Fruit fly (Drosophila melanogaster) Kc167 (cell line): ENCODE data around the gene Tgs1.

Experiments
- Sin3A ChIP-seq: fragments of >200 bp; optimal IDR thresholded peaks from 2 replicates; lab custom pipeline; 2018; ENCODE audit warnings: missing external identifiers
- h ChIP-seq: fragments of >200 bp; optimal IDR thresholded peaks from 3 replicates; lab custom pipeline; 2018; ENCODE audit warnings: missing external identifiers
- psq ChIP-seq: fragments of >200 bp; optimal IDR thresholded peaks from 2 replicates; lab custom pipeline; 2017; ENCODE audit warnings: missing external identifiers

dm6 chr3R:18223434-18223833, 31.9 kb upstream of the Tgs1 start, which contains the start of the genes mTerf5 and Non3:
- TF ChIP-seq h (lab: Kevin White, UChicago) (no peak), Sin3A (lab: Kevin White, UChicago) (no peak), psq (lab: Kevin White, UChicago) (no peak)
